Fruit fly (Drosophila melanogaster) whole organism, adult: Measurements from ENCODE around the gene Hel25E.
A peak's percentile ranks its signal among the peaks of the same experiment; 100 is the strongest.

Source experiments
- CG11617 ChIP-seq: fragments of 200-800 bp; sonication (Bioruptor generic); optimal IDR thresholded peaks from 2 replicates; lab custom pipeline; 2017; ENCODE audit warnings: mild to moderate bottlenecking, missing biosample characterization, missing genetic modification reagents, missing genetic modification characterization
- CG12768 ChIP-seq: fragments of 200-800 bp; sonication (Bioruptor generic); optimal IDR thresholded peaks from 2 replicates; lab custom pipeline; 2017; ENCODE audit warnings: missing biosample characterization, missing genetic modification characterization, mild to moderate bottlenecking, moderate library complexity, missing genetic modification reagents
- CG14711 ChIP-seq: fragments of 200-800 bp; sonication (Bioruptor generic); optimal IDR thresholded peaks from 2 replicates; lab custom pipeline; 2018; ENCODE audit warnings: missing biosample characterization, mild to moderate bottlenecking, missing genetic modification characterization, moderate library complexity
- CG1620 ChIP-seq: fragments of 200-800 bp; sonication (Bioruptor generic); optimal IDR thresholded peaks from 2 replicates; lab custom pipeline; 2016; ENCODE audit warnings: missing biosample characterization, missing genetic modification characterization
- CG33017 ChIP-seq: fragments of 200-800 bp; sonication (Bioruptor generic); optimal IDR thresholded peaks from 2 replicates; lab custom pipeline; 2018; ENCODE audit warnings: missing biosample characterization, mild to moderate bottlenecking, missing genetic modification characterization, moderate library complexity
- CG5204 ChIP-seq: fragments of 200-800 bp; sonication (Bioruptor generic); optimal IDR thresholded peaks from 2 replicates; lab custom pipeline; 2016; ENCODE audit warnings: missing biosample characterization, missing genetic modification characterization
- CG7045 ChIP-seq: fragments of 200-800 bp; sonication (Bioruptor generic); optimal IDR thresholded peaks from 2 replicates; lab custom pipeline; 2017; ENCODE audit warnings: missing biosample characterization, mild to moderate bottlenecking, missing genetic modification characterization
- CG7101 ChIP-seq: fragments of 200-800 bp; sonication (Bioruptor generic); optimal IDR thresholded peaks from 2 replicates; lab custom pipeline; 2018; ENCODE audit warnings: missing biosample characterization, mild to moderate bottlenecking, missing genetic modification characterization, moderate library complexity
- Clk ChIP-seq: fragments of 200-800 bp; sonication (Bioruptor generic); optimal IDR thresholded peaks from 2 replicates; lab custom pipeline; 2017; ENCODE audit warnings: missing biosample characterization, missing genetic modification characterization
- Crg-1 ChIP-seq: fragments of 200-800 bp; sonication (Bioruptor generic); optimal IDR thresholded peaks from 2 replicates; lab custom pipeline; 2016; ENCODE audit warnings: missing biosample characterization, missing genetic modification characterization
- Hr96 ChIP-seq: fragments of 200-800 bp; sonication (Bioruptor generic); optimal IDR thresholded peaks from 2 replicates; lab custom pipeline; 2016; ENCODE audit warnings: missing biosample characterization, missing genetic modification characterization
- Mnt ChIP-seq: fragments of 200-800 bp; sonication (Bioruptor generic); optimal IDR thresholded peaks from 2 replicates; lab custom pipeline; 2016; ENCODE audit warnings: missing biosample characterization, mild to moderate bottlenecking, missing genetic modification characterization
- bab1 ChIP-seq: fragments of 200-800 bp; sonication (Bioruptor generic); optimal IDR thresholded peaks from 3 replicates; lab custom pipeline; 2019; ENCODE audit warnings: missing biosample characterization, mild to moderate bottlenecking, missing genetic modification characterization, moderate library complexity
- cic ChIP-seq: fragments of 200-800 bp; sonication (Bioruptor generic); optimal IDR thresholded peaks from 2 replicates; lab custom pipeline; 2017; ENCODE audit warnings: missing biosample characterization, mild to moderate bottlenecking, missing genetic modification characterization, moderate library complexity
- cnc ChIP-seq, 2 experiments: fragments of >200 bp; optimal IDR thresholded peaks; 2 replicates each; lab custom pipeline; 2017
- kay ChIP-seq: fragments of 200-800 bp; sonication (Bioruptor generic); peaks from one replicate; lab custom pipeline; 2016; ENCODE audit warnings: missing biosample characterization, missing genetic modification characterization, borderline replicate concordance
- ovo ChIP-seq: fragments of 200-800 bp; sonication (Bioruptor generic); optimal IDR thresholded peaks from 2 replicates; lab custom pipeline; 2016; ENCODE audit warnings: missing biosample characterization, missing genetic modification characterization
- pad ChIP-seq: fragments of 200-800 bp; sonication (Bioruptor generic); optimal IDR thresholded peaks from 3 replicates; lab custom pipeline; 2017; ENCODE audit warnings: missing biosample characterization, missing genetic modification characterization, mild to moderate bottlenecking, moderate library complexity, missing genetic modification reagents
- tj ChIP-seq: fragments of 200-800 bp; sonication (Bioruptor generic); optimal IDR thresholded peaks from 3 replicates; lab custom pipeline; 2017; ENCODE audit warnings: missing biosample characterization, mild to moderate bottlenecking, missing genetic modification characterization, moderate library complexity
- toe ChIP-seq: fragments of 200-800 bp; sonication (Bioruptor generic); optimal IDR thresholded peaks from 2 replicates; lab custom pipeline; 2016; ENCODE audit warnings: missing biosample characterization, missing genetic modification characterization

Hel25E gene

DNA sequence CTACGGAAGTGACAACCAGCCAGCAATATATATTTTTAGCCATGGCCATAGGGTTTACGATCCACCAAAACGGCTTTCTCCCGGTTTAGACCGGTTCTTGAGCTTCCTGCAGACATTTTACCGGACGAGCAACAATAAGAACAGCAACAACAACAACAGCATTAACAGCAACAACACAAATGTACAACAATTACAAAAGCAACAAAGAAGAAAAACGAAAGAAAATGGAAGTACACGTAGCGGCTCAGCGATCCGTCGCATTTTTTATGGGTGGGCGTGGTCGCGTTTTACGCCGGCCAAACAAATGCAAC is 4.0 kb upstream of the Hel25E start:
- TF ChIP-seq ovo (GFP tag; lab: Kevin White, UChicago) (no peak), cic (GFP tag; lab: Kevin White, UChicago) (no peak), Crg-1 (GFP tag; lab: Kevin White, UChicago) (no peak), kay (GFP tag; lab: Kevin White, UChicago) (no peak), CG33017 (tag; lab: Kevin White, UChicago) (no peak), CG5204 (GFP tag; lab: Kevin White, UChicago) (no peak), bab1 (GFP tag; lab: Kevin White, UChicago) (no peak), tj (GFP tag; lab: Kevin White, UChicago) (no peak), toe (GFP tag; lab: Kevin White, UChicago) (no peak)

DNA sequence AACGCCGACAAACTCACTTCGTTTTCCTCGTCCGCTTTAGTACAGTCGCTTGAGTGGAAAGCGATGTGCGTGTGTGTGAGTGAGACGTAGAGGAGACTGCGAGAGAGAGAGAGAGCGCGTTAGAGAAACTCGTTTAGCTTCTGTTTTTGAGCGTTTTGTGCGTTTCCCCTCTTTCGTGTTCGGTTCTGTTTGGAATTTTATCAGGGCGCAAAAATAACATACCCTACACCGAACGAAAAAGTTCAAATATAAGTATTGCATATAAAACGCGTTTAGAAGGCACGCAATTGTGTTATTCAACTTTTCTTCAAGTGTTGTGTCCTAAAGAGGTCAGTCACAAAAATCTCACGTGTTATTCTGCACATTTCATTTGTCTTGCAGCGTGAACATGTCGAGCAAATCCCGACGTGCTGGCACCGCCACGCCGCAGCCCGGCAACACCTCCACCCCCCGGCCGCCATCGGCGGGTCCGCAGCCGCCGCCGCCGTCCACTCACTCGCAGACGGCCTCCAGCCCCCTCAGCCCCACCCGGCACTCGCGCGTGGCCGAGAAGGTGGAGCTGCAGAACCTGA is 916 bp upstream of the Hel25E start:
- TF ChIP-seq Crg-1 (GFP tag; lab: Kevin White, UChicago) = no peak
- no peak for TF ChIP-seq bab1 (GFP tag; lab: Kevin White, UChicago)
- TF ChIP-seq CG11617 (GFP tag; lab: Kevin White, UChicago) = no peak
- no peak for TF ChIP-seq ovo (GFP tag; lab: Kevin White, UChicago)
- TF ChIP-seq CG14711 (tag; lab: Kevin White, UChicago) = no peak
- TF ChIP-seq CG7101 (tag; lab: Kevin White, UChicago) = no peak
- TF ChIP-seq CG7045 (GFP tag; lab: Kevin White, UChicago) = peak; percentile 5
- TF ChIP-seq CG12768 = no peak
- TF ChIP-seq pad (GFP tag; lab: Kevin White, UChicago) = peak; percentile 97
- no peak for TF ChIP-seq kay (GFP tag; lab: Kevin White, UChicago)
- TF ChIP-seq Clk (GFP tag; lab: Kevin White, UChicago) = no peak
- TF ChIP-seq toe (GFP tag; lab: Kevin White, UChicago) = no peak
- no peak for TF ChIP-seq cnc (optimal IDR thresholded peaks at IDR 0.05; lab: Kevin White, UChicago)
- TF ChIP-seq tj (GFP tag; lab: Kevin White, UChicago) = no peak
- no peak for TF ChIP-seq CG33017 (tag; lab: Kevin White, UChicago)
- no peak for TF ChIP-seq CG1620
- TF ChIP-seq cic (GFP tag; lab: Kevin White, UChicago) = no peak
- TF ChIP-seq Mnt (GFP tag; lab: Kevin White, UChicago) = no peak

DNA sequence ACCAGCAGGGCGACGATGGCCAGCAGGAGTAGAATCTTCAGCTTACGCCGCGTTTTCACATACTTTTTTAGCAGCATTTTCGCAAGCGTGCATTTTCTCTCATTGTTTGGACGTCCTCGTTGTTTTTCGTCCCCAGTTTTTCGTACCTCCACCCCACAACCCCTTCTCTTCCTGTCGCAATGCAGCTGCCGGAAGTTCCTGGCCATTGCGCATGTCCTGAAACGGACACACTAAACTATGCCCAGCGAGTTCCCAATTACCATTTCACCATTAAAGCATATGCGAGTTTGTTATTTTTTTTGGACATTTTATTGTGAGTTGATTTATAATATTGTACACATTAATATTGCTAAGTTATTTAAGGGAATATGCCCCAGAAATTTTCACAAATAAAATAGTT is 3.1 kb downstream of the Hel25E start, which contains the start of gene CG14015:
Gene CG14015 (minus strand): TSS at position 163 of the 400 bp plus-strand sequence.
- TF ChIP-seq CG14711 (tag; lab: Kevin White, UChicago) (no peak), CG5204 (GFP tag; lab: Kevin White, UChicago) (no peak), bab1 (GFP tag; lab: Kevin White, UChicago) (no peak), Mnt (GFP tag; lab: Kevin White, UChicago) (no peak), ovo (GFP tag; lab: Kevin White, UChicago) (no peak), pad (GFP tag; lab: Kevin White, UChicago) (no peak), CG12768 (no peak), cnc (optimal IDR thresholded peaks at IDR 0.05; lab: Kevin White, UChicago) (no peak), Clk (GFP tag; lab: Kevin White, UChicago) (no peak), CG7045 (GFP tag; lab: Kevin White, UChicago) (no peak), tj (GFP tag; lab: Kevin White, UChicago) (no peak), kay (GFP tag; lab: Kevin White, UChicago) (no peak), CG7101 (tag; lab: Kevin White, UChicago) (no peak), Crg-1 (GFP tag; lab: Kevin White, UChicago) (no peak), toe (GFP tag; lab: Kevin White, UChicago) (no peak), cic (GFP tag; lab: Kevin White, UChicago) (no peak), Hr96 (no peak), CG11617 (GFP tag; lab: Kevin White, UChicago) (no peak), CG1620 (no peak)

DNA sequence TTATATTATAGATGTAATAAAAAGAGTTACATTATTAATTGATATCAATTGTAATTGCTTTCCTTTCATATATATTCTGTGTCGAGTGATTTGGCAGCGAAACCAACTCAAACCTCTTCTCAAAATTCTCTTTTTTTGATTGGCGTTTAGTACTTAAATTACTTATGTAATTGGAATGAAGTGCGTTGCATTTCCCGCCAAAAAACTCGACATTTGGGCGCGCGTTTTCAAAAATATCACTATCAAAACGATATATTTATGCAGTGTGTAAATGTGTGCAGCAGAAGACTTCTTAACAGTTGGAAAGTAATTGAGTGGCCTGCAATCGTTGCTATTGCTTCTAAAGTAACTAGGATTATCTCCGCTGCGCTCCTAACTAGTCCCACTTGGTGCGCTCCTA is 5.1 kb downstream of the Hel25E start:
- TF ChIP-seq CG33017 (tag; lab: Kevin White, UChicago) (no peak), pad (GFP tag; lab: Kevin White, UChicago) (no peak), Crg-1 (GFP tag; lab: Kevin White, UChicago) (no peak), CG11617 (GFP tag; lab: Kevin White, UChicago) (no peak), CG5204 (GFP tag; lab: Kevin White, UChicago) (no peak)

DNA sequence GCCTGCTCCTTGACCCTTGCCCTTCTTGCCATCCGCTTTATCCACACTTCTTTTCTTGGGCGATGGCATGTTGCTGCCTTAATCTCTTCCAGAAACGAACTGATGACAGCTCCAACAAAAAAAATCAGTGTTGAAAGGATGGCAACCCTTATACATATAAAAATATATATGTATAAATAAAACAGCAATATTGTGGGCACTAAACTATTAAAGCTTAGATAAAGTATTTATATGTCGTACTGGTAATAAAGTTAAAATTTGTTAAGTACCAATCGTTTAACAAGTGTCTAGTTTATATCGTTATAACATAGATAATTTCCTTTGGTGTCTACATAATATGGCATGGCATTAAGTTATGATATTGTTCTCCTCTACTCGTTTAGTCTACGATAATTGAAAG is 5.5 kb downstream of the Hel25E start, which contains the start of gene tomb:
Gene tomb (minus strand): TSS at position 101 of the 400 bp plus-strand sequence.
- no peak for TF ChIP-seq ovo (GFP tag; lab: Kevin White, UChicago)
- no peak for TF ChIP-seq CG7045 (GFP tag; lab: Kevin White, UChicago)
- no peak for TF ChIP-seq toe (GFP tag; lab: Kevin White, UChicago)
- no peak for TF ChIP-seq CG14711 (tag; lab: Kevin White, UChicago)
- TF ChIP-seq Mnt (GFP tag; lab: Kevin White, UChicago) = no peak
- no peak for TF ChIP-seq CG12768
- TF ChIP-seq Crg-1 (GFP tag; lab: Kevin White, UChicago) = no peak
- TF ChIP-seq Clk (GFP tag; lab: Kevin White, UChicago) = no peak
- no peak for TF ChIP-seq CG11617 (GFP tag; lab: Kevin White, UChicago)
- TF ChIP-seq CG5204 (GFP tag; lab: Kevin White, UChicago) = no peak
- no peak for TF ChIP-seq CG33017 (tag; lab: Kevin White, UChicago)
- TF ChIP-seq cnc (optimal IDR thresholded peaks at IDR 0.05; lab: Kevin White, UChicago) = no peak

DNA sequence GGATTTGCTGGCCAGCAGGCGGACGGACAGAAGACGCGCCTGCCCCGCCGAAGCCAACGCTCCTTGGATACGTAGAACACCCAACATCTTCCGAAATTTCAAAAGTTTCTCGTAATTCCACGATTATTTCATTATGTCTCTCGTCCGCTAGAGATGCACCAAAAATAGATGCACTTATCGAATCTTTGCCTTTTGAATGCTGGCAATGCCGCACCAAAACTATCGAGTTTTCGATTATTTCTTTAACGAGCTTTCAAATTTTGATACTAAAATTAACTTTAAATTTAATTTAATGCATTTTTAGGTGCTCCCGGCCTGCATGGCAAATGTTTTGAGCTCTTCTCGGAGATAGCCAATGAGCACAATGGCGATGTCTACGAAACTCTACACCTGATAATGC is 10.1 kb downstream of the Hel25E start, which contains the start of gene Coq6:
Gene Coq6 (minus strand): TSS at position 163 of the 400 bp plus-strand sequence.
- TF ChIP-seq Clk (GFP tag; lab: Kevin White, UChicago) (no peak), ovo (GFP tag; lab: Kevin White, UChicago) (no peak), cic (GFP tag; lab: Kevin White, UChicago) (no peak), CG5204 (GFP tag; lab: Kevin White, UChicago) (no peak), CG7045 (GFP tag; lab: Kevin White, UChicago) (no peak), CG11617 (GFP tag; lab: Kevin White, UChicago) (no peak), toe (GFP tag; lab: Kevin White, UChicago) (no peak), CG33017 (tag; lab: Kevin White, UChicago) (no peak), CG1620 (no peak), CG12768 (no peak), cnc (optimal IDR thresholded peaks at IDR 0.05; lab: Kevin White, UChicago) (no peak), Hr96 (no peak), CG14711 (tag; lab: Kevin White, UChicago) (no peak), CG7101 (tag; lab: Kevin White, UChicago) (no peak), kay (GFP tag; lab: Kevin White, UChicago) (no peak)
